Worm (Caenorhabditis elegans): Measurements from ENCODE around the gene C01G10.10.

- no peak for TF ChIP-seq lsy-2 (tag; optimal IDR thresholded peaks at IDR 0.05)
- TF ChIP-seq nhr-129 (tag; optimal IDR thresholded peaks at IDR 0.05) = no peak
- TF ChIP-seq ceh-82 (tag; optimal IDR thresholded peaks at IDR 0.05) = no peak
- no peak for TF ChIP-seq lin-13 (GFP tag; optimal IDR thresholded peaks at IDR 0.05)
- no peak for TF ChIP-seq Y55F3AM.14 (GFP tag; optimal IDR thresholded peaks at IDR 0.05)
- TF ChIP-seq blmp-1 (tag; optimal IDR thresholded peaks at IDR 0.05; ENCODE audit: insufficient read depth) = no peak
- no peak for TF ChIP-seq zag-1 (tag; optimal IDR thresholded peaks at IDR 0.05)
- no peak for TF ChIP-seq unc-62 (GFP tag; optimal IDR thresholded peaks at IDR 0.05)
- TF ChIP-seq nhr-12 (tag; optimal IDR thresholded peaks at IDR 0.05) = no peak
- TF ChIP-seq ZK546.5 (tag; optimal IDR thresholded peaks at IDR 0.05) = no peak
- no peak for TF ChIP-seq lin-11 (tag; optimal IDR thresholded peaks at IDR 0.05)
- TF ChIP-seq crh-2 (tag; optimal IDR thresholded peaks at IDR 0.05) = no peak
- no peak for TF ChIP-seq nhr-11 (tag; optimal IDR thresholded peaks at IDR 0.05)
These were observed 37.3 kb upstream of the C01G10.10 start, which contains the start of gene flor-1 for ce11 chrV:15119517-15119916.
